Worm (Caenorhabditis elegans) whole organism, late embryonic: ENCODE results near the gene F53A9.3.

ENCODE experiments used
- dve-1 ChIP-seq: sonication (generic microtip); optimal IDR thresholded peaks from 2 replicates; lab custom pipeline; 2017; ENCODE audit warnings: antibody characterized with exemption, mild to moderate bottlenecking, missing genetic modification characterization, missing compliant biosample characterization
- hlh-15 ChIP-seq: sonication (generic microtip); optimal IDR thresholded peaks from 2 replicates; lab custom pipeline; 2016; ENCODE audit warnings: missing genetic modification characterization, missing compliant biosample characterization
- hlh-30 ChIP-seq: sonication (generic microtip); optimal IDR thresholded peaks from 2 replicates; lab custom pipeline; 2017; ENCODE audit warnings: antibody characterized with exemption, missing genetic modification characterization, missing compliant biosample characterization; ENCODE audit not compliant: insufficient read depth

DNA sequence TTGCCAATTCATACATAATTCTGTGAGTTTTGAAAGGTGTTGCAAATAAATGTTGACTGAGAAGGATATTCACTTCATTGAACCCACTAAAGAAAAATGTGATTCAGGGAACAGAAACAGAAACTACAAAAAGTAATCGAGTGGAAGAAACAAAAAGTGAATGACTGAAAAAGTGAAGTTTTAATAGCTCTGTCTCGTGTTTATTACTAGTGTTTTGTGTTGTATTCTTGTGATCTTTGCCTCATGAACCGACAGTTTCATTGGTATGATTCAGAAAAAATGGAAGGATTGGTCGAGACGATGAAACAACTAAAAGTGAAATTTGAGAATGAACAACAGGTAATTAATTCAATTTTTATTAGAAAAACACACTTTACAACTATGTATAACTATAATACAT lies 30.3 kb upstream of the F53A9.3 start:
- TF ChIP-seq dve-1 (tag; lab: Kevin White, UChicago) (no peak), hlh-30 (tag; lab: Kevin White, UChicago) (no peak), hlh-15 (tag; lab: Kevin White, UChicago) (no peak)
